Fruit fly (Drosophila melanogaster) whole organism, embryonic: ENCODE measurements around the gene Cyt-c-d.
A peak's percentile ranks its signal among the peaks of the same experiment; 100 is the strongest.

Source experiments
- Atf-2 ChIP-seq: fragments of 200-800 bp; sonication (Bioruptor generic); optimal IDR thresholded peaks from 2 replicates; lab custom pipeline; 2016; ENCODE audit warnings: missing biosample characterization, missing genetic modification characterization
- Bgb ChIP-seq: fragments of 200-800 bp; sonication (Bioruptor generic); IDR thresholded peaks from 2 replicates; pipeline ENCODE4 v1.3.6; 2022; ENCODE audit warnings: missing biosample characterization, missing genetic modification characterization; ENCODE audit not compliant: partially characterized antibody
- CG1024 ChIP-seq: fragments of 200-800 bp; sonication (Bioruptor generic); IDR thresholded peaks from 2 replicates; pipeline ENCODE4 v1.3.6; 2022; ENCODE audit warnings: missing biosample characterization, missing genetic modification characterization
- CG10462 ChIP-seq: fragments of 200-800 bp; sonication (Bioruptor generic); optimal IDR thresholded peaks from 2 replicates; lab custom pipeline; 2016; ENCODE audit warnings: missing biosample characterization, missing genetic modification characterization
- CG10959 ChIP-seq: fragments of 200-800 bp; sonication (Bioruptor generic); IDR thresholded peaks from 2 replicates; pipeline ENCODE4 v1.3.6; 2022; ENCODE audit warnings: missing biosample characterization, missing genetic modification characterization
- CG11085 ChIP-seq: fragments of 200-800 bp; sonication (Bioruptor generic); IDR thresholded peaks from 2 replicates; pipeline ENCODE4 v1.3.6; 2022; ENCODE audit warnings: missing biosample characterization, missing genetic modification characterization
- CG11696 ChIP-seq: fragments of 200-800 bp; sonication (Bioruptor generic); IDR thresholded peaks from 2 replicates; pipeline ENCODE4 v1.3.6; 2022; ENCODE audit warnings: missing biosample characterization, missing genetic modification characterization
- CG1233 ChIP-seq: fragments of 200-800 bp; sonication (Bioruptor generic); optimal IDR thresholded peaks from 4 replicates; lab custom pipeline; 2018; ENCODE audit warnings: missing biosample characterization, mild to moderate bottlenecking, missing genetic modification characterization
- CG14860 ChIP-seq: fragments of 200-800 bp; sonication (Bioruptor generic); IDR thresholded peaks from 3 replicates; pipeline ENCODE4 v1.3.6; 2022; ENCODE audit warnings: missing biosample characterization, missing genetic modification characterization; ENCODE audit not compliant: partially characterized antibody
- CG15011 ChIP-seq: fragments of 200-800 bp; sonication (Bioruptor generic); optimal IDR thresholded peaks from 3 replicates; lab custom pipeline; 2018; ENCODE audit warnings: missing biosample characterization, mild to moderate bottlenecking, missing genetic modification characterization
- CG1529 ChIP-seq: fragments of 200-800 bp; sonication (Bioruptor generic); optimal IDR thresholded peaks from 3 replicates; lab custom pipeline; 2018; ENCODE audit warnings: missing biosample characterization, missing genetic modification characterization
- CG2199 ChIP-seq: fragments of 200-800 bp; sonication (Bioruptor generic); IDR thresholded peaks from 3 replicates; pipeline ENCODE4 v1.3.6; 2022; ENCODE audit warnings: missing biosample characterization, missing genetic modification characterization
- CG31365 ChIP-seq: fragments of 200-800 bp; sonication (Bioruptor generic); optimal IDR thresholded peaks from 2 replicates; lab custom pipeline; 2018; ENCODE audit warnings: missing biosample characterization, mild to moderate bottlenecking, missing genetic modification characterization
- CG32772 ChIP-seq: fragments of 200-800 bp; sonication (Bioruptor generic); IDR thresholded peaks from 2 replicates; pipeline ENCODE4 v1.3.6; 2022; ENCODE audit warnings: missing biosample characterization, missing genetic modification characterization
- CG34376 ChIP-seq: fragments of 200-800 bp; sonication (Bioruptor generic); optimal IDR thresholded peaks from 2 replicates; lab custom pipeline; 2018; ENCODE audit warnings: missing biosample characterization, mild to moderate bottlenecking, missing genetic modification characterization
- CG3838 ChIP-seq: fragments of 200-800 bp; sonication (Bioruptor generic); optimal IDR thresholded peaks from 3 replicates; lab custom pipeline; 2016; ENCODE audit warnings: missing biosample characterization, missing genetic modification characterization
- CG3995 ChIP-seq: fragments of 200-800 bp; sonication (Bioruptor generic); optimal IDR thresholded peaks from 3 replicates; lab custom pipeline; 2016; ENCODE audit warnings: missing biosample characterization, missing genetic modification characterization
- CG6813 ChIP-seq: fragments of 200-800 bp; sonication (Bioruptor generic); optimal IDR thresholded peaks from 2 replicates; lab custom pipeline; 2017; ENCODE audit warnings: missing biosample characterization, missing genetic modification characterization, mild to moderate bottlenecking, moderate library complexity, missing genetic modification reagents
- CG8089 ChIP-seq: fragments of 200-800 bp; sonication (Bioruptor generic); optimal IDR thresholded peaks from 3 replicates; lab custom pipeline; 2016; ENCODE audit warnings: missing biosample characterization, missing genetic modification characterization
- CG9797 ChIP-seq: fragments of 200-800 bp; sonication (Bioruptor generic); optimal IDR thresholded peaks from 3 replicates; lab custom pipeline; 2018; ENCODE audit warnings: missing biosample characterization, mild to moderate bottlenecking, missing genetic modification characterization
- Deaf1 ChIP-seq: fragments of 200-800 bp; optimal IDR thresholded peaks from 3 replicates; lab custom pipeline; 2019; ENCODE audit warnings: missing biosample characterization, mild to moderate bottlenecking, missing genetic modification characterization, moderate library complexity
- Dp ChIP-seq: fragments of 200-800 bp; sonication (Bioruptor generic); optimal IDR thresholded peaks from 2 replicates; lab custom pipeline; 2018; ENCODE audit warnings: missing biosample characterization, mild to moderate bottlenecking, missing genetic modification characterization, moderate library complexity
- E2f1 ChIP-seq: fragments of 200-800 bp; sonication (Bioruptor generic); IDR thresholded peaks from 2 replicates; pipeline ENCODE4 v1.3.6; 2022; ENCODE audit warnings: missing biosample characterization, missing genetic modification characterization
- Ets65A ChIP-seq: fragments of 200-800 bp; sonication (Bioruptor generic); peaks from one replicate; lab custom pipeline; 2016; ENCODE audit warnings: missing biosample characterization, missing genetic modification characterization
- Hmr ChIP-seq: fragments of 200-800 bp; sonication (Bioruptor generic); optimal IDR thresholded peaks from 3 replicates; lab custom pipeline; 2017; ENCODE audit warnings: mild to moderate bottlenecking, missing biosample characterization, missing genetic modification reagents, missing genetic modification characterization
- Jarid2 ChIP-seq: fragments of 200-800 bp; sonication (Bioruptor generic); optimal IDR thresholded peaks from 3 replicates; lab custom pipeline; 2017; ENCODE audit warnings: mild to moderate bottlenecking, missing biosample characterization, missing genetic modification reagents, missing genetic modification characterization
- Lpt ChIP-seq: fragments of >200 bp; optimal IDR thresholded peaks from 2 replicates; lab custom pipeline; 2018; ENCODE audit warnings: missing biosample characterization, missing genetic modification characterization
- Nf-YC ChIP-seq: fragments of 200-800 bp; optimal IDR thresholded peaks from 3 replicates; lab custom pipeline; 2019; ENCODE audit warnings: missing biosample characterization, mild to moderate bottlenecking, missing genetic modification characterization, moderate library complexity
- Oaz ChIP-seq: fragments of 200-800 bp; sonication (Bioruptor generic); IDR thresholded peaks from 2 replicates; pipeline ENCODE4 v1.3.6; 2022; ENCODE audit warnings: missing biosample characterization, missing genetic modification characterization
- Rx ChIP-seq: fragments of 200-800 bp; sonication (Bioruptor generic); IDR thresholded peaks from 2 replicates; pipeline ENCODE4 v1.3.6; 2022; ENCODE audit warnings: missing biosample characterization, missing genetic modification characterization
- Taf1 ChIP-seq: fragments of 200-800 bp; sonication (Bioruptor generic); IDR thresholded peaks from 2 replicates; pipeline ENCODE4 v1.3.6; 2022; ENCODE audit warnings: missing biosample characterization, missing genetic modification characterization
- Trl ChIP-seq, 3 experiments: fragments of >200 bp in 2 of 3; fragments of 200-800 bp in 1 of 3; sonication (Bioruptor generic) in 1 of 3; optimal IDR thresholded peaks; 2 replicates in 1 of 3; 3 replicates in 2 of 3; lab custom pipeline; 2016 to 2017; ENCODE audit warnings: missing biosample characterization in 1 of 3, missing genetic modification characterization in 1 of 3
- dati ChIP-seq: fragments of 200-800 bp; sonication (Bioruptor generic); IDR thresholded peaks from 2 replicates; pipeline ENCODE4 v1.3.6; 2022; ENCODE audit warnings: missing biosample characterization, missing genetic modification characterization
- dimm ChIP-seq: fragments of 200-800 bp; sonication (Bioruptor generic); IDR thresholded peaks from 2 replicates; pipeline ENCODE4 v1.3.6; 2022; ENCODE audit warnings: missing biosample characterization, missing genetic modification characterization
- esg ChIP-seq: fragments of 200-800 bp; sonication (Bioruptor generic); conservative IDR thresholded peaks from 2 replicates; pipeline ENCODE4 v1.3.6; 2022; ENCODE audit warnings: missing biosample characterization, missing genetic modification characterization
- ewg ChIP-seq: fragments of 200-800 bp; sonication (Bioruptor generic); optimal IDR thresholded peaks from 3 replicates; lab custom pipeline; 2017; ENCODE audit warnings: mild to moderate bottlenecking, missing biosample characterization, missing genetic modification reagents, missing genetic modification characterization
- gsb ChIP-seq: fragments of 200-800 bp; sonication (Bioruptor generic); IDR thresholded peaks from 2 replicates; pipeline ENCODE4 v1.3.6; 2022; ENCODE audit warnings: missing biosample characterization, missing genetic modification characterization
- ind ChIP-seq: fragments of 200-800 bp; sonication (Bioruptor generic); optimal IDR thresholded peaks from 3 replicates; lab custom pipeline; 2016; ENCODE audit warnings: missing biosample characterization, missing genetic modification characterization
- lab ChIP-seq: fragments of 200-800 bp; sonication (Bioruptor generic); optimal IDR thresholded peaks from 3 replicates; lab custom pipeline; 2017; ENCODE audit warnings: missing biosample characterization, missing genetic modification characterization, mild to moderate bottlenecking, moderate library complexity, missing genetic modification reagents
- maf-S ChIP-seq: fragments of 200-800 bp; sonication (Bioruptor generic); optimal IDR thresholded peaks from 2 replicates; lab custom pipeline; 2016; ENCODE audit warnings: missing biosample characterization, missing genetic modification characterization
- oc ChIP-seq: fragments of 200-800 bp; sonication (Bioruptor generic); optimal IDR thresholded peaks from 2 replicates; lab custom pipeline; 2018; ENCODE audit warnings: missing biosample characterization, mild to moderate bottlenecking, missing genetic modification characterization, moderate library complexity
- pb ChIP-seq: fragments of 200-800 bp; sonication (Bioruptor generic); optimal IDR thresholded peaks from 3 replicates; lab custom pipeline; 2016; ENCODE audit warnings: missing biosample characterization, missing genetic modification characterization
- psq ChIP-seq: fragments of 200-800 bp; sonication (Bioruptor generic); optimal IDR thresholded peaks from 2 replicates; lab custom pipeline; 2017; ENCODE audit warnings: missing biosample characterization, missing genetic modification characterization
- ro ChIP-seq: fragments of 200-800 bp; sonication (Bioruptor generic); IDR thresholded peaks from 2 replicates; pipeline ENCODE4 v1.3.6; 2022; ENCODE audit warnings: missing biosample characterization, missing genetic modification characterization
- row ChIP-seq: fragments of 200-800 bp; sonication (Bioruptor generic); IDR thresholded peaks from 3 replicates; pipeline ENCODE4 v1.3.6; 2022; ENCODE audit warnings: missing biosample characterization, missing genetic modification characterization
- sens ChIP-seq: fragments of 200-800 bp; sonication (Bioruptor generic); peaks from one replicate; lab custom pipeline; 2016; ENCODE audit warnings: missing biosample characterization, missing genetic modification characterization
- sqz ChIP-seq: fragments of 200-800 bp; sonication (Bioruptor generic); optimal IDR thresholded peaks from 3 replicates; lab custom pipeline; 2018; ENCODE audit warnings: missing biosample characterization, mild to moderate bottlenecking, missing genetic modification characterization
- trem ChIP-seq: fragments of 200-800 bp; optimal IDR thresholded peaks from 3 replicates; lab custom pipeline; 2019; ENCODE audit warnings: missing biosample characterization, mild to moderate bottlenecking, missing genetic modification characterization, moderate library complexity
- unpg ChIP-seq: fragments of 200-800 bp; sonication (Bioruptor generic); optimal IDR thresholded peaks from 3 replicates; lab custom pipeline; 2018; ENCODE audit warnings: missing biosample characterization, mild to moderate bottlenecking, missing genetic modification characterization, moderate library complexity
- wdn ChIP-seq: fragments of 200-800 bp; sonication (Bioruptor generic); IDR thresholded peaks from 2 replicates; pipeline ENCODE4 v1.3.6; 2022; ENCODE audit warnings: missing biosample characterization, missing genetic modification characterization
- z ChIP-seq: fragments of 200-800 bp; sonication (Bioruptor generic); IDR thresholded peaks from 3 replicates; pipeline ENCODE4 v1.3.6; 2022; ENCODE audit warnings: missing biosample characterization, missing genetic modification characterization

Gene Cyt-c-d

DNA sequence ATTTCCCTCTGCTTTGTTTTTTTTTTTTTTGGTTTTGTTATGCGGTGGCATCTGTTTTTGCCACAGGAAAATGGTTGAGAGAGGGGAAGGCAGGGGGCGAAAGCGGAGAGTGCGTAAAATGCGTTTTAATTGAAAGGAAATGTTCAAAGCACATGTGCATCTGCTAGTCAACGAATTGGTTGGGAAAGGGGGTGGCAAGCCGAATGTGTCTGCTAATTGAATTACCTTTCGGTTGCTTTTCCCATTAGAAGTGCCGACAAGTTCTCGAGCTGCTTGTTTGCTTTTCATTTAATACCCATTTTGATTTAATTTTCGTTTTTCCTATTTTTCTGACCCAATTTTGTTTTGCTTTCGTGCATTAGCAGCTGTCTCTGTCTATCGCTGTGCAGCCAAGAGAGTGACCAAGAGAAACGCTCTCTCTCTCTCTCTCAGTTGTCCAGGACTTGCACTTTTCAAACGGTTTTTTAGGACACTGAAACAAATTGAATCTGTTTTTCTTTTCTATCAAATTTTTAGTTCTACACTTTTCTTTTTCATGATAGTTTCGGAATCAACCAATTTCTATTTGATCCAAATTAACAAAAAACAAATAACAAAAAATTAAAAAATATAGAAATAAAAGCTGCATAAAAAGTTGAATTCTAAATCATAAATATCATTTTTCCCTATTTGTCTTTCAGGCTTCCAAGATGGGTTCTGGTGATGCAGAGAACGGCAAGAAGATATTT is 2.9 kb downstream of the Cyt-c-d start:
- TF ChIP-seq psq (GFP tag; lab: Kevin White, UChicago) (no peak), row (GFP tag; lab: Robert Waterston, UW) (no peak), Lpt (GFP tag; lab: Kevin White, UChicago) (no peak), wdn (GFP tag; lab: Robert Waterston, UW) (no peak), CG10462 (GFP tag; lab: Kevin White, UChicago) (no peak), ro (GFP tag; lab: Robert Waterston, UW) (no peak), CG1024 (GFP tag; lab: Robert Waterston, UW) (no peak), Dp (GFP tag; lab: Kevin White, UChicago) (no peak), trem (tag; lab: Kevin White, UChicago) (no peak), CG31365 (tag; lab: Kevin White, UChicago) (no peak), CG8089 (GFP tag; lab: Kevin White, UChicago) (no peak), Deaf1 (tag; lab: Kevin White, UChicago) (no peak), Atf-2 (GFP tag; lab: Kevin White, UChicago) (no peak), Jarid2 (GFP tag; lab: Kevin White, UChicago) (no peak), E2f1 (no peak), dati (GFP tag; lab: Robert Waterston, UW) (no peak), CG9797 (GFP tag; lab: Kevin White, UChicago) (no peak), sqz (peak; percentile 16), gsb (GFP tag; lab: Robert Waterston, UW) (no peak), CG3995 (GFP tag; lab: Kevin White, UChicago) (no peak), CG3838 (GFP tag; lab: Kevin White, UChicago) (no peak), Oaz (GFP tag; lab: Robert Waterston, UW) (no peak), CG34376 (no peak), sens (peak; percentile 37), ind (GFP tag; lab: Kevin White, UChicago) (no peak), CG1233 (GFP tag; lab: Kevin White, UChicago) (no peak), maf-S (GFP tag; lab: Kevin White, UChicago) (no peak), esg (GFP tag; lab: Robert Waterston, UW) (no peak), CG11085 (GFP tag; lab: Robert Waterston, UW) (no peak), CG32772 (GFP tag; lab: Robert Waterston, UW) (0 out of 2 replicates have a peak, but pooled peaks have one; percentile 13), Bgb (GFP tag; lab: Robert Waterston, UW) (no peak), Rx (GFP tag; lab: Robert Waterston, UW) (no peak), CG2199 (GFP tag; lab: Robert Waterston, UW) (0 out of 3 replicates have a peak, but pooled peaks have one; percentile 13), CG15011 (no peak), Taf1 (GFP tag; lab: Robert Waterston, UW) (no peak), CG1529 (GFP tag; lab: Kevin White, UChicago) (no peak), ewg (no peak), CG6813 (GFP tag; lab: Kevin White, UChicago) (no peak), unpg (GFP tag; lab: Kevin White, UChicago) (no peak), CG10959 (GFP tag; lab: Robert Waterston, UW) (0 out of 2 replicates have a peak, but pooled peaks have one; percentile 17), z (GFP tag; lab: Robert Waterston, UW) (no peak), CG14860 (GFP tag; lab: Robert Waterston, UW) (no peak), pb (GFP tag; lab: Kevin White, UChicago) (no peak), CG11696 (GFP tag; lab: Robert Waterston, UW) (no peak), lab (no peak), oc (tag; lab: Kevin White, UChicago) (no peak), Ets65A (GFP tag; lab: Kevin White, UChicago) (peak; percentile 54), Nf-YC (tag; lab: Kevin White, UChicago) (no peak), Trl (optimal IDR thresholded peaks at IDR 0.05; lab: Kevin White, UChicago) (peak; percentile 45 to 64), Trl (GFP tag; optimal IDR thresholded peaks at IDR 0.05; lab: Kevin White, UChicago) (no peak), dimm (GFP tag; lab: Robert Waterston, UW) (no peak), Hmr (no peak)
